Fruit fly (Drosophila melanogaster) whole organism, adult: ENCODE results near the gene CG34248.

ENCODE experiments used
- CG11617 ChIP-seq: fragments of 200-800 bp; sonication (Bioruptor generic); optimal IDR thresholded peaks from 2 replicates; lab custom pipeline; 2017; ENCODE audit warnings: mild to moderate bottlenecking, missing biosample characterization, missing genetic modification reagents, missing genetic modification characterization
- CG12768 ChIP-seq: fragments of 200-800 bp; sonication (Bioruptor generic); optimal IDR thresholded peaks from 2 replicates; lab custom pipeline; 2017; ENCODE audit warnings: missing biosample characterization, missing genetic modification characterization, mild to moderate bottlenecking, moderate library complexity, missing genetic modification reagents
- CG14711 ChIP-seq: fragments of 200-800 bp; sonication (Bioruptor generic); optimal IDR thresholded peaks from 2 replicates; lab custom pipeline; 2018; ENCODE audit warnings: missing biosample characterization, mild to moderate bottlenecking, missing genetic modification characterization, moderate library complexity
- CG1620 ChIP-seq: fragments of 200-800 bp; sonication (Bioruptor generic); optimal IDR thresholded peaks from 2 replicates; lab custom pipeline; 2016; ENCODE audit warnings: missing biosample characterization, missing genetic modification characterization
- CG33017 ChIP-seq: fragments of 200-800 bp; sonication (Bioruptor generic); optimal IDR thresholded peaks from 2 replicates; lab custom pipeline; 2018; ENCODE audit warnings: missing biosample characterization, mild to moderate bottlenecking, missing genetic modification characterization, moderate library complexity
- CG5204 ChIP-seq: fragments of 200-800 bp; sonication (Bioruptor generic); optimal IDR thresholded peaks from 2 replicates; lab custom pipeline; 2016; ENCODE audit warnings: missing biosample characterization, missing genetic modification characterization
- CG7045 ChIP-seq: fragments of 200-800 bp; sonication (Bioruptor generic); optimal IDR thresholded peaks from 2 replicates; lab custom pipeline; 2017; ENCODE audit warnings: missing biosample characterization, mild to moderate bottlenecking, missing genetic modification characterization
- CG7101 ChIP-seq: fragments of 200-800 bp; sonication (Bioruptor generic); optimal IDR thresholded peaks from 2 replicates; lab custom pipeline; 2018; ENCODE audit warnings: missing biosample characterization, mild to moderate bottlenecking, missing genetic modification characterization, moderate library complexity
- Clk ChIP-seq: fragments of 200-800 bp; sonication (Bioruptor generic); optimal IDR thresholded peaks from 2 replicates; lab custom pipeline; 2017; ENCODE audit warnings: missing biosample characterization, missing genetic modification characterization
- Crg-1 ChIP-seq: fragments of 200-800 bp; sonication (Bioruptor generic); optimal IDR thresholded peaks from 2 replicates; lab custom pipeline; 2016; ENCODE audit warnings: missing biosample characterization, missing genetic modification characterization
- Hr96 ChIP-seq: fragments of 200-800 bp; sonication (Bioruptor generic); optimal IDR thresholded peaks from 2 replicates; lab custom pipeline; 2016; ENCODE audit warnings: missing biosample characterization, missing genetic modification characterization
- Mnt ChIP-seq: fragments of 200-800 bp; sonication (Bioruptor generic); optimal IDR thresholded peaks from 2 replicates; lab custom pipeline; 2016; ENCODE audit warnings: missing biosample characterization, mild to moderate bottlenecking, missing genetic modification characterization
- bab1 ChIP-seq: fragments of 200-800 bp; sonication (Bioruptor generic); optimal IDR thresholded peaks from 3 replicates; lab custom pipeline; 2019; ENCODE audit warnings: missing biosample characterization, mild to moderate bottlenecking, missing genetic modification characterization, moderate library complexity
- cic ChIP-seq: fragments of 200-800 bp; sonication (Bioruptor generic); optimal IDR thresholded peaks from 2 replicates; lab custom pipeline; 2017; ENCODE audit warnings: missing biosample characterization, mild to moderate bottlenecking, missing genetic modification characterization, moderate library complexity
- cnc ChIP-seq, 2 experiments: fragments of >200 bp; optimal IDR thresholded peaks; 2 replicates each; lab custom pipeline; 2017
- kay ChIP-seq: fragments of 200-800 bp; sonication (Bioruptor generic); peaks from one replicate; lab custom pipeline; 2016; ENCODE audit warnings: missing biosample characterization, missing genetic modification characterization, borderline replicate concordance
- ovo ChIP-seq: fragments of 200-800 bp; sonication (Bioruptor generic); optimal IDR thresholded peaks from 2 replicates; lab custom pipeline; 2016; ENCODE audit warnings: missing biosample characterization, missing genetic modification characterization
- pad ChIP-seq: fragments of 200-800 bp; sonication (Bioruptor generic); optimal IDR thresholded peaks from 3 replicates; lab custom pipeline; 2017; ENCODE audit warnings: missing biosample characterization, missing genetic modification characterization, mild to moderate bottlenecking, moderate library complexity, missing genetic modification reagents
- tj ChIP-seq: fragments of 200-800 bp; sonication (Bioruptor generic); optimal IDR thresholded peaks from 3 replicates; lab custom pipeline; 2017; ENCODE audit warnings: missing biosample characterization, mild to moderate bottlenecking, missing genetic modification characterization, moderate library complexity
- toe ChIP-seq: fragments of 200-800 bp; sonication (Bioruptor generic); optimal IDR thresholded peaks from 2 replicates; lab custom pipeline; 2016; ENCODE audit warnings: missing biosample characterization, missing genetic modification characterization

Gene CG34248

dm6 chr3L:16231857-16232256, 38.8 kb downstream of the CG34248 start, which contains the start of the genes PDCD-5 and MED10:
Gene PDCD-5 (minus strand): TSS chr3L:16232038.
Gene MED10 (plus strand): TSS chr3L:16232084.
- peak; percentile 54 for TF ChIP-seq Mnt (GFP tag; lab: Kevin White, UChicago)
- TF ChIP-seq CG5204 (GFP tag; lab: Kevin White, UChicago) = no peak
- TF ChIP-seq CG7101 (tag; lab: Kevin White, UChicago) = peak; percentile 11
- peak; percentile 40 for TF ChIP-seq CG14711 (tag; lab: Kevin White, UChicago)
- TF ChIP-seq Crg-1 (GFP tag; lab: Kevin White, UChicago) = no peak
- no peak for TF ChIP-seq CG7045 (GFP tag; lab: Kevin White, UChicago)
- TF ChIP-seq Clk (GFP tag; lab: Kevin White, UChicago) = no peak
- peak; percentile 70 for TF ChIP-seq bab1 (GFP tag; lab: Kevin White, UChicago)
- no peak for TF ChIP-seq kay
- no peak for TF ChIP-seq ovo (GFP tag; lab: Kevin White, UChicago)
- TF ChIP-seq tj (GFP tag; lab: Kevin White, UChicago) = no peak
- peak; percentile 19 for TF ChIP-seq CG1620
- TF ChIP-seq CG33017 (tag; lab: Kevin White, UChicago) = no peak
- peak; percentile 28 for TF ChIP-seq cic (GFP tag; lab: Kevin White, UChicago)
- no peak for TF ChIP-seq CG11617 (GFP tag; lab: Kevin White, UChicago)

- TF ChIP-seq pad (GFP tag; lab: Kevin White, UChicago) (peak; percentile 58), bab1 (GFP tag; lab: Kevin White, UChicago) (peak; percentile 75), CG1620 (peak; percentile 69), CG14711 (tag; lab: Kevin White, UChicago) (peak; percentile 89), ovo (GFP tag; lab: Kevin White, UChicago) (peak; percentile 52), tj (GFP tag; lab: Kevin White, UChicago) (peak; percentile 54), CG7045 (GFP tag; lab: Kevin White, UChicago) (peak; percentile 86), CG33017 (tag; lab: Kevin White, UChicago) (peak; percentile 92), kay (peak; percentile 13), toe (peak; percentile 70), Hr96 (no peak), Mnt (GFP tag; lab: Kevin White, UChicago) (peak; percentile 98), cnc (optimal IDR thresholded peaks at IDR 0.05; lab: Kevin White, UChicago) (no peak), CG7101 (tag; lab: Kevin White, UChicago) (peak; percentile 93), CG12768 (GFP tag; lab: Kevin White, UChicago) (peak; percentile 76), Crg-1 (GFP tag; lab: Kevin White, UChicago) (peak; percentile 85), cic (GFP tag; lab: Kevin White, UChicago) (peak; percentile 43), CG11617 (GFP tag; lab: Kevin White, UChicago) (peak; percentile 81), CG5204 (GFP tag; lab: Kevin White, UChicago) (peak; percentile 62), Clk (GFP tag; lab: Kevin White, UChicago) (peak; percentile 36)
Measured at dm6 chr3L:16228659-16229205, 42.0 kb downstream of the CG34248 start, which contains the start of gene Tmx3. Gene Tmx3 (plus strand): TSS chr3L:16229100.

- TF ChIP-seq CG1620 (no peak), kay (no peak), CG33017 (tag; lab: Kevin White, UChicago) (no peak), CG7101 (tag; lab: Kevin White, UChicago) (no peak), cic (GFP tag; lab: Kevin White, UChicago) (no peak), pad (GFP tag; lab: Kevin White, UChicago) (no peak), Crg-1 (GFP tag; lab: Kevin White, UChicago) (no peak), Clk (GFP tag; lab: Kevin White, UChicago) (no peak), Mnt (GFP tag; lab: Kevin White, UChicago) (no peak), ovo (GFP tag; lab: Kevin White, UChicago) (no peak), CG11617 (GFP tag; lab: Kevin White, UChicago) (no peak), Hr96 (no peak), cnc (optimal IDR thresholded peaks at IDR 0.05; lab: Kevin White, UChicago) (no peak), CG5204 (GFP tag; lab: Kevin White, UChicago) (no peak), bab1 (GFP tag; lab: Kevin White, UChicago) (no peak), toe (no peak)
Measured at dm6 chr3L:16225175-16225574, 45.5 kb downstream of the CG34248 start.

- TF ChIP-seq CG5204 (GFP tag; lab: Kevin White, UChicago) (no peak), Mnt (GFP tag; lab: Kevin White, UChicago) (no peak), Crg-1 (GFP tag; lab: Kevin White, UChicago) (no peak), bab1 (GFP tag; lab: Kevin White, UChicago) (no peak), toe (no peak), CG11617 (GFP tag; lab: Kevin White, UChicago) (no peak), CG7101 (tag; lab: Kevin White, UChicago) (no peak), Clk (GFP tag; lab: Kevin White, UChicago) (no peak), tj (GFP tag; lab: Kevin White, UChicago) (no peak), pad (GFP tag; lab: Kevin White, UChicago) (no peak), CG12768 (GFP tag; lab: Kevin White, UChicago) (no peak), CG33017 (tag; lab: Kevin White, UChicago) (no peak), ovo (GFP tag; lab: Kevin White, UChicago) (no peak), CG1620 (no peak), CG7045 (GFP tag; lab: Kevin White, UChicago) (no peak), kay (no peak), CG14711 (tag; lab: Kevin White, UChicago) (no peak)
Measured at dm6 chr3L:16221800-16222199, 48.9 kb downstream of the CG34248 start.

- TF ChIP-seq Mnt (GFP tag; lab: Kevin White, UChicago) (no peak), CG12768 (GFP tag; lab: Kevin White, UChicago) (no peak), bab1 (GFP tag; lab: Kevin White, UChicago) (no peak), CG14711 (tag; lab: Kevin White, UChicago) (no peak), CG33017 (tag; lab: Kevin White, UChicago) (no peak), Clk (GFP tag; lab: Kevin White, UChicago) (no peak), cnc (optimal IDR thresholded peaks at IDR 0.05; lab: Kevin White, UChicago) (no peak), Crg-1 (GFP tag; lab: Kevin White, UChicago) (no peak), cic (GFP tag; lab: Kevin White, UChicago) (no peak), tj (GFP tag; lab: Kevin White, UChicago) (no peak), Hr96 (no peak), CG11617 (GFP tag; lab: Kevin White, UChicago) (no peak), CG7045 (GFP tag; lab: Kevin White, UChicago) (no peak), kay (no peak), CG5204 (GFP tag; lab: Kevin White, UChicago) (no peak), CG1620 (no peak)
Measured at dm6 chr3L:16221278-16221677, 49.4 kb downstream of the CG34248 start.
